Fruit fly (Drosophila melanogaster) Kc167 (cell line): ENCODE data around the gene gcm2.

ENCODE experiments used
- Myc ChIP-seq: fragments of >200 bp; optimal IDR thresholded peaks from 2 replicates; lab custom pipeline; 2017; ENCODE audit warnings: missing external identifiers
- Sin3A ChIP-seq: fragments of >200 bp; optimal IDR thresholded peaks from 2 replicates; lab custom pipeline; 2018; ENCODE audit warnings: missing external identifiers
- h ChIP-seq: fragments of >200 bp; optimal IDR thresholded peaks from 3 replicates; lab custom pipeline; 2018; ENCODE audit warnings: missing external identifiers
- insv ChIP-seq: fragments of >200 bp; optimal IDR thresholded peaks from 3 replicates; lab custom pipeline; 2018; ENCODE audit warnings: missing external identifiers
- psq ChIP-seq: fragments of >200 bp; optimal IDR thresholded peaks from 2 replicates; lab custom pipeline; 2017; ENCODE audit warnings: missing external identifiers
- ttk ChIP-seq: sonication (Bioruptor generic); optimal IDR thresholded peaks from 2 replicates; lab custom pipeline; 2017; ENCODE audit warnings: missing external identifiers

dm6 chr2L:9576269-9576933 lies 32.0 kb upstream of the gcm2 start, which contains the start of gene Mtpalpha:
- TF ChIP-seq ttk (lab: Kevin White, UChicago) (no peak), h (lab: Kevin White, UChicago) (no peak), insv (lab: Kevin White, UChicago) (no peak), psq (lab: Kevin White, UChicago) (no peak), Myc (lab: Kevin White, UChicago) (no peak), Sin3A (lab: Kevin White, UChicago) (no peak)
